Worm (Caenorhabditis elegans): ENCODE measurements around the gene snf-7.

DNA sequence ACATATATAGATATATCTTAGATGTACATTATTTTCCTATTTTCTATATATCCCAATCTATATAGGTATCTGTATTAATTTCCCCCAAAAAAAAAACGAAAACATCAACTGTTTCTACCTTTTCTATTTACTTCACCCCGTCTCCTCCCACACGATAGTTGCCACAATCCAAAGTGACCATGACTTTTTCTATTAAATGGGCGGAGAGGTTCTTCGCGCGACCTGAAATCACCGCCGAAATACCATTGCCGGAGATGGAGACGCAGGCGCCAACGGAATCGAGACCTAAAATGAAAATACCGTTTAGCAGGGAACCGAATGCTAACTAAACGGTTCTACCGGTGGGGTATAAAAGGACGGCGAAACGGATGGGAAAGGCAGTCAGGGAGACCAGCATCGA lies 13.4 kb downstream of the snf-7 start, which contains the start of gene col-98:
- TF ChIP-seq nhr-76 (tag; optimal IDR thresholded peaks at IDR 0.05) = no peak
- TF ChIP-seq egl-5 (tag; optimal IDR thresholded peaks at IDR 0.05) = no peak
- TF ChIP-seq mdl-1 (tag; optimal IDR thresholded peaks at IDR 0.05) = no peak
- no peak for TF ChIP-seq ceh-16 (tag; optimal IDR thresholded peaks at IDR 0.05)
